Worm (Caenorhabditis elegans): Measurements from ENCODE around the gene F08D12.4.

F08D12.4 gene

ce11 chrII:2800550-2801233, 22.7 kb downstream of the F08D12.4 start, which contains the start of gene nhr-119:
Gene nhr-119, minus strand, starts transcription at chrII:2800600.
- peak; percentile 63 for TF ChIP-seq elt-1 (tag; optimal IDR thresholded peaks at IDR 0.05)
- TF ChIP-seq ZK546.5 (tag; optimal IDR thresholded peaks at IDR 0.05): no peak
- no peak for TF ChIP-seq nhr-237 (tag; optimal IDR thresholded peaks at IDR 0.05)
- peak; percentile 53 to 65 for TF ChIP-seq mdl-1 (tag; optimal IDR thresholded peaks at IDR 0.05)
- TF ChIP-seq gmeb-1 (tag; optimal IDR thresholded peaks at IDR 0.05): peak; percentile 75
- no peak for TF ChIP-seq Y55F3AM.14 (GFP tag; optimal IDR thresholded peaks at IDR 0.05)
- no peak for TF ChIP-seq lin-39 (tag; optimal IDR thresholded peaks at IDR 0.05)
- no peak for TF ChIP-seq alr-1 (tag; optimal IDR thresholded peaks at IDR 0.05)
- TF ChIP-seq fos-1 (tag; optimal IDR thresholded peaks at IDR 0.05): peak; percentile 94
- peak; percentile 44 for TF ChIP-seq nhr-6 (tag; optimal IDR thresholded peaks at IDR 0.05)
- peak; percentile 79 for TF ChIP-seq lin-13 (GFP tag; optimal IDR thresholded peaks at IDR 0.05)
- peak; percentile 40 for TF ChIP-seq nhr-77 (tag; optimal IDR thresholded peaks at IDR 0.05)
- TF ChIP-seq zag-1 (tag; optimal IDR thresholded peaks at IDR 0.05): no peak
- no peak for TF ChIP-seq nhr-10 (tag; optimal IDR thresholded peaks at IDR 0.05)
- TF ChIP-seq snpc-4 (tag; optimal IDR thresholded peaks at IDR 0.05): no peak
- no peak for TF ChIP-seq ceh-82 (tag; optimal IDR thresholded peaks at IDR 0.05)
- no peak for TF ChIP-seq ceh-16 (tag; optimal IDR thresholded peaks at IDR 0.05)
- TF ChIP-seq skn-1 (tag; optimal IDR thresholded peaks at IDR 0.05): peak; percentile 46
- peak; percentile 77 for TF ChIP-seq egl-27 (tag; optimal IDR thresholded peaks at IDR 0.05)
- no peak for TF ChIP-seq ztf-1 (GFP tag; conservative IDR thresholded peaks at IDR 0.05)
- peak; percentile 90 for TF ChIP-seq nhr-21 (tag; optimal IDR thresholded peaks at IDR 0.05)
- TF ChIP-seq mab-5 (tag; optimal IDR thresholded peaks at IDR 0.05): peak; percentile 15
- TF ChIP-seq crh-2 (tag; optimal IDR thresholded peaks at IDR 0.05): peak; percentile 66
- TF ChIP-seq ztf-11 (tag; optimal IDR thresholded peaks at IDR 0.05): no peak
- no peak for TF ChIP-seq ama-1 (optimal IDR thresholded peaks at IDR 0.05)
- peak; percentile 79 for TF ChIP-seq blmp-1 (tag; optimal IDR thresholded peaks at IDR 0.05; ENCODE audit: insufficient read depth)
- TF ChIP-seq unc-39 (tag; optimal IDR thresholded peaks at IDR 0.05): no peak
- TF ChIP-seq unc-62 (GFP tag; optimal IDR thresholded peaks at IDR 0.05): peak; percentile 47
- TF ChIP-seq mbf-1 (tag; optimal IDR thresholded peaks at IDR 0.05): no peak
- no peak for TF ChIP-seq dmd-4 (tag; optimal IDR thresholded peaks at IDR 0.05)
- peak; percentile 86 for TF ChIP-seq nhr-25 (tag; optimal IDR thresholded peaks at IDR 0.05)
- no peak for TF ChIP-seq elt-3 (tag; optimal IDR thresholded peaks at IDR 0.05)
- TF ChIP-seq nhr-12 (tag; optimal IDR thresholded peaks at IDR 0.05): no peak
- peak; percentile 93 for TF ChIP-seq sma-9 (GFP tag; optimal IDR thresholded peaks at IDR 0.05)
- no peak for TF ChIP-seq sma-9 (tag; optimal IDR thresholded peaks at IDR 0.05)
- TF ChIP-seq peb-1 (tag; optimal IDR thresholded peaks at IDR 0.05): no peak
- peak; percentile 38 for TF ChIP-seq C34F6.9 (tag; optimal IDR thresholded peaks at IDR 0.05)
- no peak for TF ChIP-seq aly-2 (tag; optimal IDR thresholded peaks at IDR 0.05)
- TF ChIP-seq sem-4 (tag; optimal IDR thresholded peaks at IDR 0.05): peak; percentile 27
- TF ChIP-seq R02D3.7 (tag; optimal IDR thresholded peaks at IDR 0.05): no peak
- TF ChIP-seq sma-3 (GFP tag; optimal IDR thresholded peaks at IDR 0.05): peak; percentile 96
- TF ChIP-seq nhr-11 (tag; optimal IDR thresholded peaks at IDR 0.05): no peak
- TF ChIP-seq ztf-4 (tag; optimal IDR thresholded peaks at IDR 0.05): peak; percentile 52
- TF ChIP-seq lin-11 (tag; optimal IDR thresholded peaks at IDR 0.05): no peak
- peak in 1 of 2 experiments; percentile 73 for TF ChIP-seq lsy-2 (tag; optimal IDR thresholded peaks at IDR 0.05)
- TF ChIP-seq unc-55 (GFP tag; optimal IDR thresholded peaks at IDR 0.05): no peak
- TF ChIP-seq F13H6.1 (tag; optimal IDR thresholded peaks at IDR 0.05): peak; percentile 85
- peak; percentile 30 for TF ChIP-seq nhr-129 (tag; optimal IDR thresholded peaks at IDR 0.05)
- no peak for TF ChIP-seq nhr-23 (tag; optimal IDR thresholded peaks at IDR 0.05)

All from whole organism, L2 larva.